Worm (Caenorhabditis elegans) whole organism, young adult: ENCODE measurements around the gene exc-6.

Experiments
- F33H1.4 ChIP-seq: fragments of 200-800 bp; sonication (Bioruptor generic); IDR thresholded peaks from 2 replicates; pipeline ENCODE4 v1.3.6; 2022; ENCODE audit warnings: missing genetic modification reagents, missing genetic modification characterization, missing compliant biosample characterization
- F57A8.1 ChIP-seq: fragments of 200-800 bp; sonication (Bioruptor generic); optimal IDR thresholded peaks from 2 replicates; lab custom pipeline; 2018; ENCODE audit warnings: mild to moderate bottlenecking, missing genetic modification characterization, moderate library complexity, missing compliant biosample characterization
- nhr-120 ChIP-seq: fragments of 200-800 bp; sonication (Bioruptor generic); IDR thresholded peaks from 2 replicates; pipeline ENCODE4 v1.3.6; 2022; ENCODE audit warnings: missing genetic modification characterization, missing compliant biosample characterization
- snpc-1.3 ChIP-seq: sonication (generic microtip); optimal IDR thresholded peaks from 2 replicates; lab custom pipeline; 2017; ENCODE audit warnings: missing genetic modification characterization, mild to moderate bottlenecking, missing compliant biosample characterization, antibody characterized with exemption, moderate library complexity, missing genotype, missing genetic modification reagents; ENCODE audit not compliant: insufficient read depth
- snpc-4 ChIP-seq, 5 experiments: fragments of 150-350 bp in 1 of 5; sonication (generic microtip) in 4 of 5; optimal IDR thresholded peaks; 2 replicates each; lab custom pipeline; 2014 to 2018; ENCODE audit warnings: missing genetic modification characterization in 5 of 5, missing biosample characterization in 3 of 5, antibody characterized with exemption in 2 of 5, mild to moderate bottlenecking in 2 of 5, missing compliant biosample characterization in 2 of 5, missing genotype in 2 of 5, moderate library complexity in 2 of 5, missing genetic modification reagents in 1 of 5
- ztf-18 ChIP-seq: sonication (generic microtip); optimal IDR thresholded peaks from 2 replicates; lab custom pipeline; 2016; ENCODE audit warnings: missing genotype, mild to moderate bottlenecking, missing genetic modification characterization, missing compliant biosample characterization
- ztf-26 ChIP-seq: sonication (generic microtip); optimal IDR thresholded peaks from 2 replicates; lab custom pipeline; 2017; ENCODE audit warnings: missing genetic modification characterization, missing compliant biosample characterization

- TF ChIP-seq snpc-1.3 (tag; lab: Kevin White, UChicago) (no peak), ztf-26 (tag; lab: Kevin White, UChicago) (no peak), nhr-120 (GFP tag; lab: Robert Waterston, UW) (no peak), F33H1.4 (GFP tag; lab: Robert Waterston, UW) (no peak), F57A8.1 (GFP tag; lab: Kevin White, UChicago) (no peak), snpc-4 (GFP tag; optimal IDR thresholded peaks at IDR 0.05; lab: Kevin White, UChicago) (no peak), snpc-4 (tag; optimal IDR thresholded peaks at IDR 0.05; lab: Kevin White, UChicago) (no peak), ztf-18 (tag; lab: Kevin White, UChicago) (no peak)
Observed at ce11 chrIII:1058881-1059280, 44.1 kb upstream of the exc-6 start.
